Worm (Caenorhabditis elegans) whole organism, late embryonic: ENCODE results near the gene eif-2Bgamma.
A peak's percentile ranks its signal among the peaks of the same experiment; 100 is the strongest.

ENCODE experiments used
- C08G9.2 ChIP-seq: sonication (generic microtip); optimal IDR thresholded peaks from 2 replicates; lab custom pipeline; 2016; ENCODE audit warnings: mild to moderate bottlenecking, missing genetic modification characterization, moderate library complexity, missing compliant biosample characterization
- C38D4.7 ChIP-seq: fragments of 200-800 bp; sonication (Bioruptor generic); optimal IDR thresholded peaks from 2 replicates; lab custom pipeline; 2018; ENCODE audit warnings: mild to moderate bottlenecking, missing genetic modification characterization, moderate library complexity, missing compliant biosample characterization
- F13H6.1 ChIP-seq: sonication (generic microtip); optimal IDR thresholded peaks from 2 replicates; lab custom pipeline; 2016; ENCODE audit warnings: missing genetic modification characterization, missing compliant biosample characterization
- K09A11.1 ChIP-seq: sonication (generic microtip); optimal IDR thresholded peaks from 2 replicates; lab custom pipeline; 2017; ENCODE audit warnings: antibody characterized with exemption, mild to moderate bottlenecking, missing genetic modification characterization, missing compliant biosample characterization; ENCODE audit not compliant: insufficient read depth
- T23F11.4 ChIP-seq: fragments of 200-800 bp; sonication (Bioruptor generic); optimal IDR thresholded peaks from 2 replicates; lab custom pipeline; 2018; ENCODE audit warnings: mild to moderate bottlenecking, missing genetic modification characterization, missing compliant biosample characterization
- Y22D7AL.16 ChIP-seq: sonication (generic microtip); optimal IDR thresholded peaks from 2 replicates; lab custom pipeline; 2016; ENCODE audit warnings: missing genetic modification characterization, missing compliant biosample characterization
- ahr-1 ChIP-seq: sonication (generic microtip); optimal IDR thresholded peaks from 2 replicates; lab custom pipeline; 2016; ENCODE audit warnings: missing genetic modification characterization, missing compliant biosample characterization
- ama-1 ChIP-seq: fragments of 150-350 bp; optimal IDR thresholded peaks from 2 replicates; lab custom pipeline; 2014
- ceh-18 ChIP-seq: sonication (generic microtip); optimal IDR thresholded peaks from 2 replicates; lab custom pipeline; 2016; ENCODE audit warnings: missing genetic modification characterization, missing compliant biosample characterization
- ceh-19 ChIP-seq: fragments of 200-800 bp; sonication (Bioruptor generic); optimal IDR thresholded peaks from 2 replicates; lab custom pipeline; 2018; ENCODE audit warnings: mild to moderate bottlenecking, missing genetic modification characterization, missing compliant biosample characterization
- ceh-2 ChIP-seq: sonication (generic microtip); optimal IDR thresholded peaks from 2 replicates; lab custom pipeline; 2016; ENCODE audit warnings: missing genotype, missing genetic modification characterization, missing compliant biosample characterization
- ceh-24 ChIP-seq: sonication (generic microtip); optimal IDR thresholded peaks from 2 replicates; lab custom pipeline; 2016; ENCODE audit warnings: mild to moderate bottlenecking, missing genetic modification characterization, missing compliant biosample characterization
- ceh-31 ChIP-seq: sonication (generic microtip); optimal IDR thresholded peaks from 2 replicates; lab custom pipeline; 2016; ENCODE audit warnings: missing genetic modification characterization, missing compliant biosample characterization
- ceh-34 ChIP-seq: sonication (generic microtip); optimal IDR thresholded peaks from 2 replicates; lab custom pipeline; 2016; ENCODE audit warnings: mild to moderate bottlenecking, missing genetic modification characterization, missing compliant biosample characterization
- ceh-45 ChIP-seq: fragments of 200-800 bp; sonication (Bioruptor generic); IDR thresholded peaks from 2 replicates; pipeline ENCODE4 v1.3.6; 2022; ENCODE audit warnings: missing genetic modification reagents, missing genetic modification characterization, missing compliant biosample characterization
- ceh-48 ChIP-seq: sonication (generic microtip); optimal IDR thresholded peaks from 2 replicates; lab custom pipeline; 2016; ENCODE audit warnings: missing genetic modification characterization, inconsistent platforms, missing compliant biosample characterization
- ceh-6 ChIP-seq: fragments of 200-800 bp; sonication (Bioruptor generic); optimal IDR thresholded peaks from 2 replicates; lab custom pipeline; 2018; ENCODE audit warnings: mild to moderate bottlenecking, missing genetic modification characterization, missing compliant biosample characterization
- ceh-9 ChIP-seq: sonication (generic microtip); optimal IDR thresholded peaks from 2 replicates; lab custom pipeline; 2016; ENCODE audit warnings: mild to moderate bottlenecking, missing genetic modification characterization, inconsistent platforms, missing compliant biosample characterization
- che-1 ChIP-seq: sonication (generic microtip); optimal IDR thresholded peaks from 2 replicates; lab custom pipeline; 2016; ENCODE audit warnings: mild to moderate bottlenecking, missing genetic modification characterization, missing compliant biosample characterization
- elt-2 ChIP-seq: sonication (generic microtip); optimal IDR thresholded peaks from 2 replicates; lab custom pipeline; 2016; ENCODE audit warnings: missing genetic modification reagents, missing genetic modification characterization, missing compliant biosample characterization
- elt-4 ChIP-seq: sonication (generic microtip); optimal IDR thresholded peaks from 2 replicates; lab custom pipeline; 2016; ENCODE audit warnings: missing genetic modification characterization, missing compliant biosample characterization
- fkh-6 ChIP-seq: sonication (generic microtip); optimal IDR thresholded peaks from 2 replicates; lab custom pipeline; 2016; ENCODE audit warnings: missing genetic modification characterization, missing compliant biosample characterization
- hlh-30 ChIP-seq: sonication (generic microtip); optimal IDR thresholded peaks from 2 replicates; lab custom pipeline; 2017; ENCODE audit warnings: antibody characterized with exemption, missing genetic modification characterization, missing compliant biosample characterization; ENCODE audit not compliant: insufficient read depth
- lin-11 ChIP-seq: fragments of 200-800 bp; sonication (Bioruptor generic); optimal IDR thresholded peaks from 2 replicates; lab custom pipeline; 2018; ENCODE audit warnings: mild to moderate bottlenecking, missing genetic modification characterization, missing compliant biosample characterization
- madf-2 ChIP-seq: sonication (generic microtip); optimal IDR thresholded peaks from 2 replicates; lab custom pipeline; 2017; ENCODE audit warnings: missing genetic modification characterization, missing compliant biosample characterization
- mec-3 ChIP-seq: sonication (generic microtip); optimal IDR thresholded peaks from 2 replicates; lab custom pipeline; 2016; ENCODE audit warnings: borderline replicate concordance, missing genetic modification characterization, missing compliant biosample characterization
- nfya-1 ChIP-seq: sonication (generic microtip); optimal IDR thresholded peaks from 2 replicates; lab custom pipeline; 2017; ENCODE audit warnings: missing genetic modification characterization, mild to moderate bottlenecking, missing compliant biosample characterization, antibody characterized with exemption, moderate library complexity
- nhr-11 ChIP-seq: fragments of 150-350 bp; optimal IDR thresholded peaks from 2 replicates; lab custom pipeline; 2014; ENCODE audit warnings: missing biosample characterization, missing genetic modification characterization
- nhr-232 ChIP-seq: sonication (generic microtip); optimal IDR thresholded peaks from 2 replicates; lab custom pipeline; 2016; ENCODE audit warnings: missing genetic modification characterization, missing compliant biosample characterization
- npax-4 ChIP-seq: sonication (generic microtip); optimal IDR thresholded peaks from 2 replicates; lab custom pipeline; 2016; ENCODE audit warnings: missing genetic modification characterization, missing compliant biosample characterization
- odd-2 ChIP-seq: sonication (generic microtip); optimal IDR thresholded peaks from 2 replicates; lab custom pipeline; 2017; ENCODE audit warnings: antibody characterized with exemption, mild to moderate bottlenecking, missing genetic modification characterization, missing compliant biosample characterization
- pros-1 ChIP-seq: fragments of 150-350 bp; optimal IDR thresholded peaks from 2 replicates; lab custom pipeline; 2014; ENCODE audit warnings: missing biosample characterization, missing genetic modification reagents, missing genetic modification characterization
- ref-2 ChIP-seq: sonication (generic microtip); optimal IDR thresholded peaks from 2 replicates; lab custom pipeline; 2016; ENCODE audit warnings: missing genetic modification characterization, missing compliant biosample characterization
- sox-4 ChIP-seq: sonication (generic microtip); optimal IDR thresholded peaks from 2 replicates; lab custom pipeline; 2017; ENCODE audit warnings: mild to moderate bottlenecking, missing genetic modification characterization, inconsistent platforms, missing compliant biosample characterization
- syd-9 ChIP-seq: sonication (generic microtip); optimal IDR thresholded peaks from 2 replicates; lab custom pipeline; 2016; ENCODE audit warnings: mild to moderate bottlenecking, missing genetic modification characterization, moderate library complexity, missing compliant biosample characterization
- tbx-2 ChIP-seq: sonication (generic microtip); optimal IDR thresholded peaks from 2 replicates; lab custom pipeline; 2016; ENCODE audit warnings: missing genetic modification characterization, missing compliant biosample characterization
- unc-3 ChIP-seq, 2 experiments: fragments of 200-800 bp in 1 of 2; sonication (Bioruptor generic) in 1 of 2; sonication (generic microtip) in 1 of 2; conservative IDR thresholded peaks in 1 of 2; optimal IDR thresholded peaks in 1 of 2; 2 replicates each; pipeline versions ENCODE4 v1.3.6 to Lab custom; 2016 to 2022; ENCODE audit warnings: missing compliant biosample characterization in 2 of 2, missing genetic modification characterization in 2 of 2, missing genetic modification reagents in 1 of 2
- unc-42 ChIP-seq: sonication (generic microtip); optimal IDR thresholded peaks from 2 replicates; lab custom pipeline; 2016; ENCODE audit warnings: missing genotype, missing genetic modification characterization, missing compliant biosample characterization
- unc-55 ChIP-seq: sonication (generic microtip); optimal IDR thresholded peaks from 2 replicates; lab custom pipeline; 2017; ENCODE audit warnings: missing biosample characterization, missing genetic modification reagents, missing genetic modification characterization
- unc-86 ChIP-seq: sonication (generic microtip); optimal IDR thresholded peaks from 2 replicates; lab custom pipeline; 2016; ENCODE audit warnings: missing genetic modification characterization, missing compliant biosample characterization

Gene eif-2Bgamma

DNA sequence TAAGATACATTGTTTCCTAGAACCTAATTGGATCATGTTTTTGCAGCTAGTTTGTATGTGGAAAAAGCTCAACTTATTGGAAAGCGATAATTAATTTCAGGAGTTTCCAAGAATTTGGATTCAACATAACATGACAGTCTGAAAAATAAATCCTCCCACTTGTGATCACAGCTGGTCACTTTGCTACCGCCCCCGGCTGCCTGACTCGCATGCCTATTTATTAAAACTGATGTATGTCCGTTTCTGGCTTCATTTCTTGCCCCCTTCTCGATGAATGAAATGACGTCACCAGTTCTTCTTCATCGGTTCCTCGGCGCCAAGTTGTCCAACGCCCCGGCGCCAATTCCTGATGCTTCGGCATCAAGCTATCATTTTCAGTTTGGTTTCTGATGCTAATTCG lies 40.4 kb downstream of the eif-2Bgamma start (continued):
- TF ChIP-seq nhr-11 (tag; lab: Kevin White, UChicago) (no peak), Y22D7AL.16 (tag; lab: Kevin White, UChicago) (no peak), F13H6.1 (tag; lab: Kevin White, UChicago) (no peak)

- TF ChIP-seq C38D4.7 (GFP tag; lab: Kevin White, UChicago) = no peak
- TF ChIP-seq ceh-6 (GFP tag; lab: Kevin White, UChicago) = no peak
- TF ChIP-seq nhr-11 (tag; lab: Kevin White, UChicago) = no peak
- TF ChIP-seq unc-42 (tag; lab: Kevin White, UChicago) = peak; percentile 16
- TF ChIP-seq lin-11 (tag; lab: Kevin White, UChicago) = no peak
- TF ChIP-seq ahr-1 = no peak
- no peak for TF ChIP-seq ceh-9 (tag; lab: Kevin White, UChicago)
- no peak for TF ChIP-seq elt-4
- TF ChIP-seq nhr-232 (tag; lab: Kevin White, UChicago) = no peak
- peak; percentile 38 for TF ChIP-seq syd-9 (tag; lab: Kevin White, UChicago)
- TF ChIP-seq ceh-2 = no peak
- no peak for TF ChIP-seq ceh-24 (tag; lab: Kevin White, UChicago)
- peak; percentile 55 for TF ChIP-seq ceh-18 (tag; lab: Kevin White, UChicago)
- peak; percentile 30 for TF ChIP-seq ceh-34 (tag; lab: Kevin White, UChicago)
- no peak for TF ChIP-seq mec-3 (tag; lab: Kevin White, UChicago)
- no peak for TF ChIP-seq F13H6.1 (tag; lab: Kevin White, UChicago)
- TF ChIP-seq unc-55 = peak; percentile 40
- no peak for TF ChIP-seq elt-2 (tag; lab: Kevin White, UChicago)
- TF ChIP-seq che-1 = no peak
- TF ChIP-seq ama-1 (lab: Kevin White, UChicago) = no peak
- TF ChIP-seq ceh-45 = no peak
- TF ChIP-seq tbx-2 = peak; percentile 10
- peak; percentile 1 for TF ChIP-seq pros-1 (tag; lab: Kevin White, UChicago)
- peak; percentile 19 for TF ChIP-seq ceh-19 (GFP tag; lab: Kevin White, UChicago)
- TF ChIP-seq ceh-31 (tag; lab: Kevin White, UChicago) = peak; percentile 53
Observed at ce11 chrII:6926488-6926887, 41.0 kb downstream of the eif-2Bgamma start.

- TF ChIP-seq T23F11.4 (GFP tag; lab: Kevin White, UChicago) (no peak), tbx-2 (no peak), madf-2 (peak; percentile 98), ref-2 (tag; lab: Kevin White, UChicago) (peak; percentile 48), ceh-48 (peak; percentile 4)
Observed at ce11 chrII:6926054-6926453, 41.4 kb downstream of the eif-2Bgamma start.

DNA sequence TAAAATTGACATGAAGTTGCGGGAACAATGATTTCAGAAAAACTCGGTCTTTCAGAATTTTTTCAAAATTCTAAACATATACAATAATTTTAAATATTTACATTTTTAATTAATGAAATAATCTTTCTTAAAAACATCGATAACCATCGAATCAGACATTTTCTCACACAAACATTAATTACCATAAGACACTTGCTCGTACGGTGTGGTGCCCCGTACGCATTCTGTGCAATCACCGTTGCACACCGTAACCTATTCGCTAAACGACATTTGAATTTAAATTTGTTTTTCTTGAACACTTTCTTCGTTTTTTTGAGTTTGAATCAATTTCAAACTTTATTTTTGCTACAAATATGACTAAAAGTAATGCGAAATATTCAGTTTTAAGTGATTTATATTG lies 43.7 kb downstream of the eif-2Bgamma start:
- TF ChIP-seq ceh-18 (tag; lab: Kevin White, UChicago) = no peak
- no peak for TF ChIP-seq unc-3 (GFP tag; conservative IDR thresholded peaks at IDR 0.05; lab: Robert Waterston, UW)
- TF ChIP-seq unc-3 (tag; optimal IDR thresholded peaks at IDR 0.05; lab: Kevin White, UChicago) = no peak
- no peak for TF ChIP-seq mec-3 (tag; lab: Kevin White, UChicago)
- no peak for TF ChIP-seq pros-1 (tag; lab: Kevin White, UChicago)
- TF ChIP-seq unc-86 (tag; lab: Kevin White, UChicago) = no peak
- TF ChIP-seq C08G9.2 = no peak
- TF ChIP-seq syd-9 (tag; lab: Kevin White, UChicago) = no peak
- TF ChIP-seq npax-4 (tag; lab: Kevin White, UChicago) = no peak

- TF ChIP-seq unc-86 (tag; lab: Kevin White, UChicago) (no peak), sox-4 (tag; lab: Kevin White, UChicago) (no peak), nfya-1 (no peak), T23F11.4 (GFP tag; lab: Kevin White, UChicago) (no peak), fkh-6 (tag; lab: Kevin White, UChicago) (no peak), K09A11.1 (tag; lab: Kevin White, UChicago) (no peak), odd-2 (tag; lab: Kevin White, UChicago) (no peak), F13H6.1 (tag; lab: Kevin White, UChicago) (no peak), hlh-30 (no peak), unc-3 (GFP tag; conservative IDR thresholded peaks at IDR 0.05; lab: Robert Waterston, UW) (no peak), unc-3 (tag; optimal IDR thresholded peaks at IDR 0.05; lab: Kevin White, UChicago) (no peak), tbx-2 (no peak), ceh-19 (GFP tag; lab: Kevin White, UChicago) (no peak), npax-4 (tag; lab: Kevin White, UChicago) (no peak)
Observed at ce11 chrII:6919363-6919851, 48.0 kb downstream of the eif-2Bgamma start, which contains the start of gene B0252.1. B0252.1 (plus strand) TSS chrII:6919680.
